Fruit fly (Drosophila melanogaster) whole organism, embryonic: ENCODE data around the gene CG3348.
A peak's percentile ranks its signal among the peaks of the same experiment; 100 is the strongest.

Source experiments
- C15 ChIP-seq: fragments of 200-800 bp; sonication (Bioruptor generic); IDR thresholded peaks from 3 replicates; pipeline ENCODE4 v1.3.6; 2022; ENCODE audit warnings: missing biosample characterization, missing genetic modification characterization
- CG10267 ChIP-seq: fragments of 200-800 bp; sonication (Bioruptor generic); optimal IDR thresholded peaks from 2 replicates; lab custom pipeline; 2018; ENCODE audit warnings: missing biosample characterization, mild to moderate bottlenecking, missing genetic modification characterization, moderate library complexity
- CG12299 ChIP-seq: fragments of 200-800 bp; sonication (Bioruptor generic); optimal IDR thresholded peaks from 2 replicates; lab custom pipeline; 2018; ENCODE audit warnings: missing biosample characterization, mild to moderate bottlenecking, missing genetic modification characterization
- CG14441 ChIP-seq: fragments of 200-800 bp; sonication (Bioruptor generic); IDR thresholded peaks from 2 replicates; pipeline ENCODE4 v1.3.6; 2022; ENCODE audit warnings: missing biosample characterization, missing genetic modification characterization
- CG14860 ChIP-seq: fragments of 200-800 bp; sonication (Bioruptor generic); IDR thresholded peaks from 3 replicates; pipeline ENCODE4 v1.3.6; 2022; ENCODE audit warnings: missing biosample characterization, missing genetic modification characterization; ENCODE audit not compliant: partially characterized antibody
- CG15011 ChIP-seq: fragments of 200-800 bp; sonication (Bioruptor generic); optimal IDR thresholded peaks from 3 replicates; lab custom pipeline; 2018; ENCODE audit warnings: missing biosample characterization, mild to moderate bottlenecking, missing genetic modification characterization
- CG1602 ChIP-seq: fragments of 200-800 bp; sonication (Bioruptor generic); optimal IDR thresholded peaks from 3 replicates; lab custom pipeline; 2016; ENCODE audit warnings: missing biosample characterization, missing genetic modification characterization
- CG17385 ChIP-seq: fragments of 200-800 bp; sonication (Bioruptor generic); optimal IDR thresholded peaks from 3 replicates; lab custom pipeline; 2018; ENCODE audit warnings: missing biosample characterization, mild to moderate bottlenecking, missing genetic modification characterization
- CG18764 ChIP-seq: fragments of 200-800 bp; sonication (Bioruptor generic); optimal IDR thresholded peaks from 3 replicates; lab custom pipeline; 2016; ENCODE audit warnings: missing biosample characterization, missing genetic modification characterization
- CG2116 ChIP-seq: fragments of 200-800 bp; sonication (Bioruptor generic); optimal IDR thresholded peaks from 3 replicates; lab custom pipeline; 2018; ENCODE audit warnings: missing biosample characterization, mild to moderate bottlenecking, missing genetic modification characterization
- CG2120 ChIP-seq: fragments of 200-800 bp; sonication (Bioruptor generic); optimal IDR thresholded peaks from 3 replicates; lab custom pipeline; 2016; ENCODE audit warnings: missing biosample characterization, missing genetic modification characterization
- CG2199 ChIP-seq: fragments of 200-800 bp; sonication (Bioruptor generic); IDR thresholded peaks from 3 replicates; pipeline ENCODE4 v1.3.6; 2022; ENCODE audit warnings: missing biosample characterization, missing genetic modification characterization
- CG32532 ChIP-seq: fragments of 200-800 bp; sonication (Bioruptor generic); IDR thresholded peaks from 2 replicates; pipeline ENCODE4 v1.3.6; 2022; ENCODE audit warnings: missing biosample characterization, missing genetic modification characterization
- CG43689 ChIP-seq: fragments of 200-800 bp; sonication (Bioruptor generic); IDR thresholded peaks from 2 replicates; pipeline ENCODE4 v1.3.6; 2022; ENCODE audit warnings: missing biosample characterization, missing genetic modification characterization
- CG6175 ChIP-seq: fragments of 200-800 bp; sonication (Bioruptor generic); IDR thresholded peaks from 3 replicates; pipeline ENCODE4 v1.3.6; 2022; ENCODE audit warnings: missing biosample characterization, missing genetic modification characterization
- CG6854 ChIP-seq: fragments of 200-800 bp; sonication (Bioruptor generic); optimal IDR thresholded peaks from 3 replicates; lab custom pipeline; 2017; ENCODE audit warnings: missing biosample characterization, mild to moderate bottlenecking, missing genetic modification characterization
- CG8388 ChIP-seq: fragments of 200-800 bp; sonication (Bioruptor generic); optimal IDR thresholded peaks from 2 replicates; lab custom pipeline; 2019; ENCODE audit warnings: missing biosample characterization, mild to moderate bottlenecking, missing genetic modification characterization, moderate library complexity
- CG9215 ChIP-seq: fragments of 200-800 bp; sonication (Bioruptor generic); IDR thresholded peaks from 2 replicates; pipeline ENCODE4 v1.3.6; 2022; ENCODE audit warnings: missing biosample characterization, missing genetic modification characterization
- CTCF ChIP-seq: fragments of 200-800 bp; sonication (Bioruptor generic); optimal IDR thresholded peaks from 2 replicates; lab custom pipeline; 2017; ENCODE audit warnings: missing biosample characterization, mild to moderate bottlenecking, missing genetic modification characterization, moderate library complexity
- Chrac-16 ChIP-seq: fragments of 200-800 bp; sonication (Bioruptor generic); optimal IDR thresholded peaks from 3 replicates; lab custom pipeline; 2016; ENCODE audit warnings: missing biosample characterization, missing genetic modification characterization
- Doc3 ChIP-seq: fragments of 200-800 bp; sonication (Bioruptor generic); IDR thresholded peaks from 3 replicates; pipeline ENCODE4 v1.3.6; 2022; ENCODE audit warnings: missing biosample characterization, missing genetic modification characterization; ENCODE audit not compliant: partially characterized antibody
- E2f2 ChIP-seq: fragments of 200-800 bp; sonication (Bioruptor generic); IDR thresholded peaks from 2 replicates; pipeline ENCODE4 v1.3.6; 2022; ENCODE audit warnings: missing biosample characterization, missing genetic modification characterization
- HmgZ ChIP-seq: fragments of 200-800 bp; sonication (Bioruptor generic); optimal IDR thresholded peaks from 2 replicates; lab custom pipeline; 2018; ENCODE audit warnings: missing biosample characterization, mild to moderate bottlenecking, missing genetic modification characterization
- Hr78 ChIP-seq, 2 experiments: fragments of 200-800 bp in 1 of 2; fragments of >200 bp in 1 of 2; sonication (Bioruptor generic) in 1 of 2; optimal IDR thresholded peaks; 2 replicates each; lab custom pipeline; 2017 to 2019; ENCODE audit warnings: missing biosample characterization in 2 of 2, missing genetic modification characterization in 2 of 2, mild to moderate bottlenecking in 1 of 2, moderate library complexity in 1 of 2
- Kr ChIP-seq: fragments of 200-800 bp; sonication (Bioruptor generic); optimal IDR thresholded peaks from 2 replicates; lab custom pipeline; 2017; ENCODE audit warnings: missing biosample characterization, mild to moderate bottlenecking, missing genetic modification characterization
- Max ChIP-seq: fragments of 200-800 bp; sonication (Bioruptor generic); optimal IDR thresholded peaks from 2 replicates; lab custom pipeline; 2016; ENCODE audit warnings: missing biosample characterization, mild to moderate bottlenecking, missing genetic modification characterization
- Myb ChIP-seq: fragments of 200-800 bp; sonication (Bioruptor generic); optimal IDR thresholded peaks from 2 replicates; lab custom pipeline; 2016; ENCODE audit warnings: missing biosample characterization, missing genetic modification characterization
- Nf-YB ChIP-seq: fragments of 200-800 bp; sonication (Bioruptor generic); optimal IDR thresholded peaks from 3 replicates; lab custom pipeline; 2019; ENCODE audit warnings: missing biosample characterization, mild to moderate bottlenecking, missing genetic modification characterization, moderate library complexity
- Rx ChIP-seq: fragments of 200-800 bp; sonication (Bioruptor generic); IDR thresholded peaks from 2 replicates; pipeline ENCODE4 v1.3.6; 2022; ENCODE audit warnings: missing biosample characterization, missing genetic modification characterization
- Sry-β ChIP-seq: fragments of 200-800 bp; sonication (Bioruptor generic); optimal IDR thresholded peaks from 2 replicates; lab custom pipeline; 2018; ENCODE audit warnings: missing biosample characterization, mild to moderate bottlenecking, missing genetic modification characterization, moderate library complexity
- Xbp1 ChIP-seq: fragments of 200-800 bp; sonication (Bioruptor generic); optimal IDR thresholded peaks from 3 replicates; lab custom pipeline; 2016; ENCODE audit warnings: missing biosample characterization, mild to moderate bottlenecking, missing genetic modification characterization
- amos ChIP-seq: fragments of 200-800 bp; sonication (Bioruptor generic); IDR thresholded peaks from 2 replicates; pipeline ENCODE4 v1.3.6; 2022; ENCODE audit warnings: missing biosample characterization, missing genetic modification characterization; ENCODE audit not compliant: partially characterized antibody
- bigmax ChIP-seq: fragments of 200-800 bp; sonication (Bioruptor generic); optimal IDR thresholded peaks from 2 replicates; lab custom pipeline; 2018; ENCODE audit warnings: missing biosample characterization, mild to moderate bottlenecking, missing genetic modification characterization
- chif ChIP-seq, 2 experiments: fragments of 200-800 bp; sonication (Bioruptor generic); optimal IDR thresholded peaks; 3 replicates each; lab custom pipeline; 2016; ENCODE audit warnings: missing biosample characterization in 2 of 2, missing genetic modification characterization in 2 of 2
- croc ChIP-seq: fragments of 200-800 bp; sonication (Bioruptor generic); conservative IDR thresholded peaks from 3 replicates; pipeline ENCODE4 v1.3.6; 2022; ENCODE audit warnings: missing biosample characterization, missing genetic modification characterization
- dati ChIP-seq: fragments of 200-800 bp; sonication (Bioruptor generic); IDR thresholded peaks from 2 replicates; pipeline ENCODE4 v1.3.6; 2022; ENCODE audit warnings: missing biosample characterization, missing genetic modification characterization
- emc ChIP-seq: fragments of 200-800 bp; sonication (Bioruptor generic); optimal IDR thresholded peaks from 2 replicates; lab custom pipeline; 2016; ENCODE audit warnings: missing biosample characterization, missing genetic modification characterization
- fu2 ChIP-seq: fragments of 200-800 bp; sonication (Bioruptor generic); optimal IDR thresholded peaks from 2 replicates; lab custom pipeline; 2016; ENCODE audit warnings: missing biosample characterization, missing genetic modification characterization
- hb ChIP-seq: fragments of 200-800 bp; sonication (Bioruptor generic); IDR thresholded peaks from 3 replicates; pipeline ENCODE4 v1.3.6; 2022; ENCODE audit warnings: missing biosample characterization, missing genetic modification characterization; ENCODE audit not compliant: partially characterized antibody
- kah ChIP-seq: fragments of 200-800 bp; sonication (Bioruptor generic); optimal IDR thresholded peaks from 2 replicates; lab custom pipeline; 2018; ENCODE audit warnings: missing biosample characterization, mild to moderate bottlenecking, missing genetic modification characterization
- ken ChIP-seq: fragments of 200-800 bp; sonication (Bioruptor generic); IDR thresholded peaks from 3 replicates; pipeline ENCODE4 v1.3.6; 2022; ENCODE audit warnings: missing biosample characterization, missing genetic modification characterization
- lbe ChIP-seq: fragments of 200-800 bp; sonication (Bioruptor generic); optimal IDR thresholded peaks from 2 replicates; lab custom pipeline; 2016; ENCODE audit warnings: missing biosample characterization, mild to moderate bottlenecking, missing genetic modification characterization
- nerfin-2 ChIP-seq: fragments of 200-800 bp; sonication (Bioruptor generic); IDR thresholded peaks from 2 replicates; pipeline ENCODE4 v1.3.6; 2022; ENCODE audit warnings: missing biosample characterization, missing genetic modification characterization; ENCODE audit not compliant: partially characterized antibody
- oc ChIP-seq: fragments of 200-800 bp; sonication (Bioruptor generic); optimal IDR thresholded peaks from 2 replicates; lab custom pipeline; 2018; ENCODE audit warnings: missing biosample characterization, mild to moderate bottlenecking, missing genetic modification characterization, moderate library complexity
- pb ChIP-seq: fragments of 200-800 bp; sonication (Bioruptor generic); optimal IDR thresholded peaks from 3 replicates; lab custom pipeline; 2016; ENCODE audit warnings: missing biosample characterization, missing genetic modification characterization
- peb ChIP-seq: fragments of 200-800 bp; sonication (Bioruptor generic); IDR thresholded peaks from 2 replicates; pipeline ENCODE4 v1.3.6; 2022; ENCODE audit warnings: missing biosample characterization, missing genetic modification characterization
- prd ChIP-seq, 3 experiments: fragments of >200 bp in 2 of 3; fragments of 200-800 bp in 1 of 3; sonication (Bioruptor generic) in 1 of 3; optimal IDR thresholded peaks in 2 of 3; IDR thresholded peaks in 1 of 3; 2 replicates in 2 of 3; 3 replicates in 1 of 3; pipeline versions ENCODE4 v1.3.6 to Lab custom; 2017 to 2022; ENCODE audit warnings: missing biosample characterization in 1 of 3, missing genetic modification characterization in 1 of 3
- pum ChIP-seq: fragments of 200-800 bp; sonication (Bioruptor generic); optimal IDR thresholded peaks from 2 replicates; lab custom pipeline; 2016; ENCODE audit warnings: missing biosample characterization, missing genetic modification characterization
- ro ChIP-seq: fragments of 200-800 bp; sonication (Bioruptor generic); IDR thresholded peaks from 2 replicates; pipeline ENCODE4 v1.3.6; 2022; ENCODE audit warnings: missing biosample characterization, missing genetic modification characterization
- sim ChIP-seq: fragments of 200-800 bp; sonication (Bioruptor generic); IDR thresholded peaks from 2 replicates; pipeline ENCODE4 v1.3.6; 2022; ENCODE audit warnings: missing biosample characterization, missing genetic modification characterization
- trem ChIP-seq: fragments of 200-800 bp; optimal IDR thresholded peaks from 3 replicates; lab custom pipeline; 2019; ENCODE audit warnings: missing biosample characterization, mild to moderate bottlenecking, missing genetic modification characterization, moderate library complexity

The CG3348 gene

DNA sequence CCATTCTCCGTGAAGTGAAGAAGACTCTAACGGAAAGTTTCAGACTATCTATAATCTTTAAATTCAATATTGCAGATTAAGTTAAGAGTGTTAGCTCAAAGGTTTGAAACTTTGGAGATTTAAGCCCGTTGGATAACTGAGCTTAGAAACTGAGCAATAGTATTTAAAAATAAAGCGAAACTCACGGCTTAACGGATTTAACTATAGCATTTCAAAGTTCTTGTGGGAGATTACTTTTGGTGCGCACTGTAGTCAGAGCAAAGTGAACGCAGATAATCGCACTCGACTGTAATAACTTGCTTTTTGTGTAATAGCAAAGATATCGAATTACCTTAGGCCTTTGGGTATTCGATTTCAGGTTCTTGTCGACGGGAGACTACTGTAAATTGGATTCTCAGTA, 9.7 kb downstream of the CG3348 start, which contains the start of gene mrt (continued):
- no peak for TF ChIP-seq CG12299 (tag; lab: Kevin White, UChicago)
- TF ChIP-seq emc (GFP tag; lab: Kevin White, UChicago), result no peak
- TF ChIP-seq CG32532, result peak; percentile 56
- TF ChIP-seq trem (tag; lab: Kevin White, UChicago), result peak; percentile 21
- TF ChIP-seq CTCF (GFP tag; lab: Kevin White, UChicago), result no peak
- no peak; the same call in 2 of the 3 replicates for TF ChIP-seq CG6175
- no peak for TF ChIP-seq dati (GFP tag; lab: Robert Waterston, UW)
- no peak for TF ChIP-seq Rx (GFP tag; lab: Robert Waterston, UW)
- peak; percentile 20 for TF ChIP-seq pb (GFP tag; lab: Kevin White, UChicago)
- no peak for TF ChIP-seq kah (GFP tag; lab: Kevin White, UChicago)
- TF ChIP-seq Chrac-16 (GFP tag; lab: Kevin White, UChicago), result peak; percentile 47
- TF ChIP-seq hb (GFP tag; lab: Robert Waterston, UW), result no peak
- peak; percentile 33 for TF ChIP-seq Nf-YB (GFP tag; lab: Kevin White, UChicago)
- TF ChIP-seq chif (GFP tag; optimal IDR thresholded peaks at IDR 0.05; lab: Kevin White, UChicago), result peak; percentile 36 to 37
- no peak for TF ChIP-seq sim (GFP tag; lab: Robert Waterston, UW)
- TF ChIP-seq oc, result peak; percentile 59
- no peak for TF ChIP-seq CG14860 (GFP tag; lab: Robert Waterston, UW)
- TF ChIP-seq pum (GFP tag; lab: Kevin White, UChicago), result peak; percentile 54
- no peak for TF ChIP-seq Hr78 (GFP tag; optimal IDR thresholded peaks at IDR 0.05; lab: Kevin White, UChicago)
- TF ChIP-seq Xbp1, result peak; percentile 45
- no peak for TF ChIP-seq croc (GFP tag; lab: Robert Waterston, UW)
- no peak for TF ChIP-seq lbe (GFP tag; lab: Kevin White, UChicago)
- peak; percentile 15 for TF ChIP-seq CG10267 (tag; lab: Kevin White, UChicago)
- TF ChIP-seq C15, result no peak
- TF ChIP-seq CG2120 (GFP tag; lab: Kevin White, UChicago), result peak; percentile 85
- no peak for TF ChIP-seq bigmax
- no peak for TF ChIP-seq Doc3 (GFP tag; lab: Robert Waterston, UW)
- TF ChIP-seq Kr, result no peak
- TF ChIP-seq CG15011, result peak; percentile 49
- TF ChIP-seq HmgZ, result peak; percentile 35
- peak; percentile 5 for TF ChIP-seq CG2116 (GFP tag; lab: Kevin White, UChicago)
- TF ChIP-seq prd (optimal IDR thresholded peaks at IDR 0.05; lab: Kevin White, UChicago), result no peak
- peak; percentile 42; the same call in 2 of the 3 replicates for TF ChIP-seq prd (GFP tag; IDR thresholded peaks at IDR 0.05; lab: Robert Waterston, UW)
- TF ChIP-seq CG43689 (GFP tag; lab: Robert Waterston, UW), result 0 out of 2 replicates have a peak, but pooled peaks have one; percentile 9
- TF ChIP-seq CG2199 (GFP tag; lab: Robert Waterston, UW), result no peak
- TF ChIP-seq CG14441 (GFP tag; lab: Robert Waterston, UW), result 0 out of 2 replicates have a peak, but pooled peaks have one; percentile 6
- TF ChIP-seq CG1602 (GFP tag; lab: Kevin White, UChicago), result peak; percentile 29
- no peak for TF ChIP-seq CG6854 (GFP tag; lab: Kevin White, UChicago)
- peak; percentile 60 for TF ChIP-seq CG17385
- peak; percentile 40; the same call in 1 of the 2 replicates for TF ChIP-seq CG9215 (GFP tag; lab: Robert Waterston, UW)
- TF ChIP-seq amos, result peak; percentile 10; the same call in 1 of the 2 replicates
- no peak for TF ChIP-seq nerfin-2 (GFP tag; lab: Robert Waterston, UW)
- peak; percentile 19; the same call in 1 of the 2 replicates for TF ChIP-seq E2f2 (GFP tag; lab: Robert Waterston, UW)
- no peak for TF ChIP-seq ken (GFP tag; lab: Robert Waterston, UW)
- TF ChIP-seq ro, result no peak
- peak; percentile 48 for TF ChIP-seq Myb (GFP tag; lab: Kevin White, UChicago)
- peak; percentile 100 for TF ChIP-seq CG8388
- TF ChIP-seq peb (GFP tag; lab: Robert Waterston, UW), result no peak
- no peak for TF ChIP-seq Sry-β
- TF ChIP-seq CG18764 (GFP tag; lab: Kevin White, UChicago), result no peak
- TF ChIP-seq fu2, result peak; percentile 55
- peak; percentile 34 for TF ChIP-seq Max (GFP tag; lab: Kevin White, UChicago)
